Fruit fly (Drosophila melanogaster) whole organism, adult: ENCODE measurements around the gene CG31174.

Experiments
- CG11617 ChIP-seq: fragments of 200-800 bp; sonication (Bioruptor generic); optimal IDR thresholded peaks from 2 replicates; lab custom pipeline; 2017; ENCODE audit warnings: mild to moderate bottlenecking, missing biosample characterization, missing genetic modification reagents, missing genetic modification characterization
- CG12768 ChIP-seq: fragments of 200-800 bp; sonication (Bioruptor generic); optimal IDR thresholded peaks from 2 replicates; lab custom pipeline; 2017; ENCODE audit warnings: missing biosample characterization, missing genetic modification characterization, mild to moderate bottlenecking, moderate library complexity, missing genetic modification reagents
- CG14711 ChIP-seq: fragments of 200-800 bp; sonication (Bioruptor generic); optimal IDR thresholded peaks from 2 replicates; lab custom pipeline; 2018; ENCODE audit warnings: missing biosample characterization, mild to moderate bottlenecking, missing genetic modification characterization, moderate library complexity
- CG1620 ChIP-seq: fragments of 200-800 bp; sonication (Bioruptor generic); optimal IDR thresholded peaks from 2 replicates; lab custom pipeline; 2016; ENCODE audit warnings: missing biosample characterization, missing genetic modification characterization
- CG33017 ChIP-seq: fragments of 200-800 bp; sonication (Bioruptor generic); optimal IDR thresholded peaks from 2 replicates; lab custom pipeline; 2018; ENCODE audit warnings: missing biosample characterization, mild to moderate bottlenecking, missing genetic modification characterization, moderate library complexity
- CG5204 ChIP-seq: fragments of 200-800 bp; sonication (Bioruptor generic); optimal IDR thresholded peaks from 2 replicates; lab custom pipeline; 2016; ENCODE audit warnings: missing biosample characterization, missing genetic modification characterization
- CG7045 ChIP-seq: fragments of 200-800 bp; sonication (Bioruptor generic); optimal IDR thresholded peaks from 2 replicates; lab custom pipeline; 2017; ENCODE audit warnings: missing biosample characterization, mild to moderate bottlenecking, missing genetic modification characterization
- CG7101 ChIP-seq: fragments of 200-800 bp; sonication (Bioruptor generic); optimal IDR thresholded peaks from 2 replicates; lab custom pipeline; 2018; ENCODE audit warnings: missing biosample characterization, mild to moderate bottlenecking, missing genetic modification characterization, moderate library complexity
- Clk ChIP-seq: fragments of 200-800 bp; sonication (Bioruptor generic); optimal IDR thresholded peaks from 2 replicates; lab custom pipeline; 2017; ENCODE audit warnings: missing biosample characterization, missing genetic modification characterization
- Crg-1 ChIP-seq: fragments of 200-800 bp; sonication (Bioruptor generic); optimal IDR thresholded peaks from 2 replicates; lab custom pipeline; 2016; ENCODE audit warnings: missing biosample characterization, missing genetic modification characterization
- Hr96 ChIP-seq: fragments of 200-800 bp; sonication (Bioruptor generic); optimal IDR thresholded peaks from 2 replicates; lab custom pipeline; 2016; ENCODE audit warnings: missing biosample characterization, missing genetic modification characterization
- Mnt ChIP-seq: fragments of 200-800 bp; sonication (Bioruptor generic); optimal IDR thresholded peaks from 2 replicates; lab custom pipeline; 2016; ENCODE audit warnings: missing biosample characterization, mild to moderate bottlenecking, missing genetic modification characterization
- bab1 ChIP-seq: fragments of 200-800 bp; sonication (Bioruptor generic); optimal IDR thresholded peaks from 3 replicates; lab custom pipeline; 2019; ENCODE audit warnings: missing biosample characterization, mild to moderate bottlenecking, missing genetic modification characterization, moderate library complexity
- cic ChIP-seq: fragments of 200-800 bp; sonication (Bioruptor generic); optimal IDR thresholded peaks from 2 replicates; lab custom pipeline; 2017; ENCODE audit warnings: missing biosample characterization, mild to moderate bottlenecking, missing genetic modification characterization, moderate library complexity
- cnc ChIP-seq, 2 experiments: fragments of >200 bp; optimal IDR thresholded peaks; 2 replicates each; lab custom pipeline; 2017
- kay ChIP-seq: fragments of 200-800 bp; sonication (Bioruptor generic); peaks from one replicate; lab custom pipeline; 2016; ENCODE audit warnings: missing biosample characterization, missing genetic modification characterization, borderline replicate concordance
- ovo ChIP-seq: fragments of 200-800 bp; sonication (Bioruptor generic); optimal IDR thresholded peaks from 2 replicates; lab custom pipeline; 2016; ENCODE audit warnings: missing biosample characterization, missing genetic modification characterization
- pad ChIP-seq: fragments of 200-800 bp; sonication (Bioruptor generic); optimal IDR thresholded peaks from 3 replicates; lab custom pipeline; 2017; ENCODE audit warnings: missing biosample characterization, missing genetic modification characterization, mild to moderate bottlenecking, moderate library complexity, missing genetic modification reagents
- tj ChIP-seq: fragments of 200-800 bp; sonication (Bioruptor generic); optimal IDR thresholded peaks from 3 replicates; lab custom pipeline; 2017; ENCODE audit warnings: missing biosample characterization, mild to moderate bottlenecking, missing genetic modification characterization, moderate library complexity
- toe ChIP-seq: fragments of 200-800 bp; sonication (Bioruptor generic); optimal IDR thresholded peaks from 2 replicates; lab custom pipeline; 2016; ENCODE audit warnings: missing biosample characterization, missing genetic modification characterization

Gene CG31174

DNA sequence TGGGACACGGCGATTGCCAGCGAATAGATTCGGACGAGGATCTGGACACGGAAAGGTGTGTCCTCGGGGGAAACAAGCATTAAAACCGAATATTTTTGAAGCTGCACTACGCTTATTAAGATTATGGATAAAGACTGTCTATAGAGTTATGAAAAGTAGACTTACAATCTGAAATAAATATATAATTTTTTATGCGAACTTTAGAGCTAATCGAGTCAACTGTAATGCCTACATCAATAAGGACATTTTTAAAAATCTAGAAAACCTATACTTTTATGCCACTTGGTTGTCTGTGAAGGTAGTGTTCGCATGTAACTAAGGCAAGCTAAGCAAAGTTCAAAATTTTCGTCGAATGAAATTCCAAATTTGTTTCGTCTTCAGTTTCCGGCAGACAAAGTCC, 4.1 kb upstream of the CG31174 start, which contains the start of gene CG31178:
Gene CG31178, plus strand, starts transcription at position 301 of the 400 bp plus-strand sequence.
- TF ChIP-seq cic (no peak), Crg-1 (GFP tag; lab: Kevin White, UChicago) (no peak), CG12768 (GFP tag; lab: Kevin White, UChicago) (no peak), kay (GFP tag; lab: Kevin White, UChicago) (peak; percentile 34), CG1620 (GFP tag; lab: Kevin White, UChicago) (no peak)

DNA sequence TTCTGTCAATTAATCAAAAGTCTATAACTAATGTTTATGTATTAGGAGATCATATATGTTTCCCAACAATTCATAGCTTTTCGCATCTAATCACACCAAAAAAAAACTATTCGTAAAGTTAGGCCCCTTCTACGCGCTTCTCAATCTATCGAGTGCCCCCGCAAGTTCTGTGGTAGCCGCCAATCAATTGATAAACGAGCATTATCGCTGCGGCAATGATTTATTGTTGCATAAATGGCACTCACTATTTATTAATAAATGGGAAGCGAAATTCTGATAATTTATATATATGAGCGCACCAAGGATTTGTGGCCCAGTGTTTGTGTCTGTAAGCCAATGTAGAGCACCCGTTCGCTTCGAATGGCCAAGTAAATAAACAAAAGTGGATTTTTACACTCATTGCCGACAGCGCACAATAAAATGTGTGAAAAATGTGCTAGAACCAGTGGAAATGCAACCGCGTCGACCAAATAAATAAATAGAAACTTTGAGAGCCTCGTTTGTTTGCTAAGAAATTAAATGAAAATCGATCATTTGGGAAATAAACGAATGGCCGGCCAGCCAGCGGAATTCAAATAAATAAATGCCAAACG, 2.1 kb upstream of the CG31174 start:
- TF ChIP-seq kay (GFP tag; lab: Kevin White, UChicago) (peak; percentile 72), Hr96 (GFP tag; lab: Kevin White, UChicago) (no peak), cic (peak; percentile 52), toe (no peak), CG5204 (GFP tag; lab: Kevin White, UChicago) (no peak)

DNA sequence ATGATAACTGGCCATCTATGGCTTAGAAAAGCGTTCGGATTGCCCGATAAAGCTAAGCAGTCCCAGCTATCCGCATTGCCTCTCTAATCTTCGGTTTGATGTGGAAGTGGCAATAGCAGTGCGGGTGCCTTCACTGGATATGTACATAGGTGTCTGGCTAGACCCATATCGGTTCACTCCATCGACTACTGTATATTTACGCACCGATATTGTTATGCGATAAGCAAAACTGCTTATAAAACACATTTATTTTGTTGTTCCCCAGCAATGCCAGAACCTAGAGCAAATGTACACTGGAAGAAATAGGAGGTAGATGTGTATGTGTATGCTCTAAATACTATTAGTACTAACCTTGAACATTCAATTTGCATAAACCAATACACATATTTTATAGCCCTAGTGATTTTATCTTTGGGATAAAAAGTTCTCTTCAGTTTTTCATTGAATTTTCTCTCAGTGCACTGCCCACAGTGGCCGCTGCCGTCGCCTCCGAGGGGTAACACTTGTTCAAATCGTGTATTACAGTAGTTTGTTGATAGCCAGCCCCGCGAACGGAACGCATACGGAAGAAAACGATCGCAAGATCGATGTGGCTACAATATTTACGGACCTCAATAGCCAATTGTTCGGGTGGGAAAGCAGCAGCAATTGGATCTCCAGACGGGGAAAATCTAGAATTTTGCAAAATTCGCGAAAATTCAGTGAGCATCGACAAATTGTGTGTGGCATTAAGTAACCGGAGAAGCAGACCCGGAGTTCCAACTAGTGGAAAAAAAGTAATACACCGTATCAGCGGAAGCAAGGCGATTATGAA, 1.1 kb upstream of the CG31174 start, which contains the start of gene CG31431:
Gene CG31431, plus strand, starts transcription at position 524 of the 814 bp plus-strand sequence.
- TF ChIP-seq ovo (GFP tag; lab: Kevin White, UChicago) (peak; percentile 87), Crg-1 (GFP tag; lab: Kevin White, UChicago) (peak; percentile 88), CG1620 (GFP tag; lab: Kevin White, UChicago) (peak; percentile 86), toe (peak; percentile 91), bab1 (GFP tag; lab: Kevin White, UChicago) (peak; percentile 98), cnc (optimal IDR thresholded peaks at IDR 0.05; lab: Kevin White, UChicago) (no peak), kay (GFP tag; lab: Kevin White, UChicago) (peak; percentile 97), pad (GFP tag; lab: Kevin White, UChicago) (peak; percentile 93), CG7045 (GFP tag; lab: Kevin White, UChicago) (peak; percentile 97), CG7101 (tag; lab: Kevin White, UChicago) (peak; percentile 96), CG12768 (GFP tag; lab: Kevin White, UChicago) (peak; percentile 95), Mnt (GFP tag; lab: Kevin White, UChicago) (peak; percentile 88), Hr96 (GFP tag; lab: Kevin White, UChicago) (peak; percentile 95), CG11617 (peak; percentile 96), CG5204 (GFP tag; lab: Kevin White, UChicago) (peak; percentile 95), cic (peak; percentile 90), tj (GFP tag; lab: Kevin White, UChicago) (peak; percentile 90), CG14711 (peak; percentile 90), Clk (GFP tag; lab: Kevin White, UChicago) (peak; percentile 94), CG33017 (tag; lab: Kevin White, UChicago) (peak; percentile 93)

DNA sequence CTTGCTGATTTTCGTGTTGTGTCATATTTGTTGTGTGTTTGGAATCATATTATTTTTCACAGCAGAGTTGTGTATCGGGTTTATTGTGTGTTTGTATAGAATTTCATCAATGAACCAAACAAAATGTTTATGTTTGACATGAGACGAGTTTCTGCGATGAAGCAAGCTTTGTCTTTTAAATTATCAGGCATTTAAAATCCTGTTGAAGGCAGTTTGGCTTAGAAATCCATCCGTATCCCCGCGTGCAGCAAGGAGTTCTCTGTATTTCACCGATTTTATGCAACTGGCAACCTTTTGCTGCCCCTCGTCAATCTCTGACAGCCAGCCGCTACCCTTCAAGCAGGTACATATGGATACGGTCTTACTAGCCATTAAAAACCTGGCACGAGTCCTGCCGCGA, 1.5 kb downstream of the CG31174 start, which contains the start of the genes CG6569 and Cby:
Gene CG6569, minus strand, starts transcription at position 101 of the 400 bp plus-strand sequence.
Gene Cby, plus strand, starts transcription at position 185 of the 400 bp plus-strand sequence.
- TF ChIP-seq kay (GFP tag; lab: Kevin White, UChicago): no peak
- no peak for TF ChIP-seq Hr96 (GFP tag; lab: Kevin White, UChicago)
- no peak for TF ChIP-seq CG33017 (tag; lab: Kevin White, UChicago)
- no peak for TF ChIP-seq Mnt (GFP tag; lab: Kevin White, UChicago)
- TF ChIP-seq cnc (optimal IDR thresholded peaks at IDR 0.05; lab: Kevin White, UChicago): no peak
- no peak for TF ChIP-seq bab1 (GFP tag; lab: Kevin White, UChicago)
- no peak for TF ChIP-seq pad (GFP tag; lab: Kevin White, UChicago)
- TF ChIP-seq toe: no peak
- TF ChIP-seq CG5204 (GFP tag; lab: Kevin White, UChicago): no peak
- TF ChIP-seq CG7101 (tag; lab: Kevin White, UChicago): no peak
- no peak for TF ChIP-seq CG7045 (GFP tag; lab: Kevin White, UChicago)
- no peak for TF ChIP-seq CG11617
- no peak for TF ChIP-seq cic
- TF ChIP-seq tj (GFP tag; lab: Kevin White, UChicago): no peak
- TF ChIP-seq Clk (GFP tag; lab: Kevin White, UChicago): no peak
- TF ChIP-seq CG12768 (GFP tag; lab: Kevin White, UChicago): no peak
- TF ChIP-seq CG1620 (GFP tag; lab: Kevin White, UChicago): no peak

DNA sequence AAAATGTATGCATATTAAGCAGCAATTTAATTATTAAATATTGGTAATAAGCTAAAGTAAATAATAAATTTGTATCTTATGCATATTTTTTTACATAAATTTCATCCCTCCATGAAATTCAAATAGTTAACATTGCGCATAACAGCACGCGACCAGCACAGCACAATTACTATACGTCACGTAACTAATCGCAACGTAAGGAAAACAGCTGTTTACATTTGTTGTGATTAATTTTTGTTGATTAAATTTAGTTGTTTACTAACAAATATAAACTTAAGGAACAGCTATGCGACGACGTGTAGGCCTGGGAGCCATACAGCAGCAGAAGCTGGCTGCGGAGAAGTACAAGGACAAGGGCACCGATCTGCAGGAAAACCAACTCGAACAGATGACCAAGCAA, 4.3 kb downstream of the CG31174 start, which contains the start of gene lsn:
Gene lsn, plus strand, starts transcription at position 177 of the 400 bp plus-strand sequence.
- TF ChIP-seq Hr96 (GFP tag; lab: Kevin White, UChicago): no peak
- peak; percentile 12 for TF ChIP-seq kay (GFP tag; lab: Kevin White, UChicago)
- TF ChIP-seq CG7045 (GFP tag; lab: Kevin White, UChicago): no peak
- TF ChIP-seq cnc (optimal IDR thresholded peaks at IDR 0.05; lab: Kevin White, UChicago): no peak
- peak; percentile 15 for TF ChIP-seq bab1 (GFP tag; lab: Kevin White, UChicago)
- TF ChIP-seq CG33017 (tag; lab: Kevin White, UChicago): no peak
- TF ChIP-seq CG7101 (tag; lab: Kevin White, UChicago): no peak
- TF ChIP-seq toe: no peak
- peak; percentile 42 for TF ChIP-seq ovo (GFP tag; lab: Kevin White, UChicago)
- TF ChIP-seq tj (GFP tag; lab: Kevin White, UChicago): no peak
- no peak for TF ChIP-seq CG12768 (GFP tag; lab: Kevin White, UChicago)
